Worm (Caenorhabditis elegans) whole organism, L4/young adult: ENCODE measurements around the gene athp-1.

ENCODE experiments used
- W03F9.2 ChIP-seq: fragments of 150-350 bp; optimal IDR thresholded peaks from 2 replicates; lab custom pipeline; 2014; ENCODE audit warnings: missing biosample characterization, missing genetic modification characterization
- him-1 ChIP-seq: sonication (generic microtip); optimal IDR thresholded peaks from 2 replicates; lab custom pipeline; 2016; ENCODE audit warnings: missing genotype, missing genetic modification reagents, missing genetic modification characterization, missing compliant biosample characterization

DNA sequence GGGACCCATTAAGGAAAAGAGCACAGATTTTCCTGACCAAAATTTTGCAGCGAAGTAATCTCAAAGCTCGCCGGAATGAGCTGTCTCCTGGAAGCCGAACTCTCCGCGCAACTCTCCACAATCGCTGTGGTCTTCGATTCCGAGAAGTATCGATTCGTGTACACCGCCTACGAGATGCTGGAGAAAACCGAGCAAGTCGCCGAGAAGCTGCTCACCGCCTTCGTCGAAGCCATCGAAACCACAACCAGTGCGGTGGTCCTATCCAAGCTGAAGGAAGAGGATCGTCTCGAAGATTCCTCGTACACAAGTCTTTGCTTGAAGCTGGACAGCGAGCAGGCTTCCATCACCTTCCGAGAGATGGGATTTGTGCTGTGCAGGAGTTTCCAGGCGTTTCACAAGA lies 10.8 kb upstream of the athp-1 start:
- TF ChIP-seq him-1 (tag; lab: Kevin White, UChicago) (no peak), W03F9.2 (tag; lab: Kevin White, UChicago) (no peak)
